Fruit fly (Drosophila melanogaster): Measurements from ENCODE around the gene Iml1.
A peak's percentile ranks its signal among the peaks of the same experiment; 100 is the strongest.

The Iml1 gene

dm6 chr3L:1515820-1516540, 17.9 kb downstream of the Iml1 start (continued):
- TF ChIP-seq emc (GFP tag; optimal IDR thresholded peaks at IDR 0.05) (no peak), CG32767 (GFP tag; IDR thresholded peaks at IDR 0.05) (peak; percentile 62), CG1792 (GFP tag; optimal IDR thresholded peaks at IDR 0.05) (peak; percentile 46), CG14050 (GFP tag; IDR thresholded peaks at IDR 0.05) (no peak), CG12104 (GFP tag; optimal IDR thresholded peaks at IDR 0.05) (peak; percentile 23), nmo (GFP tag; optimal IDR thresholded peaks at IDR 0.05) (peak; percentile 85), dm (GFP tag; optimal IDR thresholded peaks at IDR 0.05) (peak; percentile 71), CG6813 (GFP tag; optimal IDR thresholded peaks at IDR 0.05) (peak; percentile 69), en (GFP tag; optimal IDR thresholded peaks at IDR 0.05) (no peak), CG34422 (GFP tag; IDR thresholded peaks at IDR 0.05) (peak; percentile 57; the same call in 1 of the 3 replicates), CG7357 (GFP tag; IDR thresholded peaks at IDR 0.05) (peak; percentile 41; the same call in 1 of the 3 replicates), CG16815 (GFP tag; optimal IDR thresholded peaks at IDR 0.05) (peak; percentile 70), Ets65A (GFP tag) (peak; percentile 95), Dad (GFP tag; optimal IDR thresholded peaks at IDR 0.05) (peak; percentile 60), CG5953 (GFP tag; IDR thresholded peaks at IDR 0.05) (peak; percentile 51; the same call in 1 of the 2 replicates), ssp (GFP tag; IDR thresholded peaks at IDR 0.05) (peak; percentile 41; the same call in 1 of the 2 replicates), CG8359 (GFP tag; optimal IDR thresholded peaks at IDR 0.05; ENCODE audit: borderline replicate concordance) (peak; percentile 64), CG11560 (tag; IDR thresholded peaks at IDR 0.05) (no peak), bsh (GFP tag; optimal IDR thresholded peaks at IDR 0.05) (peak in 1 of 2 experiments; percentile 84), h (optimal IDR thresholded peaks at IDR 0.05) (no peak), Gsc (GFP tag; IDR thresholded peaks at IDR 0.05) (peak; percentile 34; the same call in 1 of the 2 replicates), pum (GFP tag; optimal IDR thresholded peaks at IDR 0.05) (peak; percentile 72), CG3065 (GFP tag; optimal IDR thresholded peaks at IDR 0.05) (no peak), lilli (GFP tag; optimal IDR thresholded peaks at IDR 0.05) (peak; percentile 79), CG5180 (GFP tag; optimal IDR thresholded peaks at IDR 0.05) (peak; percentile 62), sqz (GFP tag; optimal IDR thresholded peaks at IDR 0.05) (peak; percentile 31), sna (GFP tag; IDR thresholded peaks at IDR 0.05; ENCODE audit: partially characterized antibody) (no peak), CG43689 (GFP tag; IDR thresholded peaks at IDR 0.05) (0 out of 2 replicates have a peak, but pooled peaks have one; percentile 19), twi (tag; optimal IDR thresholded peaks at IDR 0.05) (peak; percentile 76), amos (GFP tag; IDR thresholded peaks at IDR 0.05; ENCODE audit: partially characterized antibody) (no peak), CG6254 (GFP tag; optimal IDR thresholded peaks at IDR 0.05) (peak; percentile 70), CG8388 (GFP tag; optimal IDR thresholded peaks at IDR 0.05) (peak; percentile 79), CG4360 (GFP tag; IDR thresholded peaks at IDR 0.05) (peak; percentile 67; the same call in 1 of the 2 replicates), NC2α (GFP tag; optimal IDR thresholded peaks at IDR 0.05) (peak; percentile 10), CG12236 (GFP tag; optimal IDR thresholded peaks at IDR 0.05) (peak; percentile 60), CG3281 (GFP tag; optimal IDR thresholded peaks at IDR 0.05) (peak; percentile 42), nerfin-1 (tag; optimal IDR thresholded peaks at IDR 0.05) (peak; percentile 70), CG3995 (GFP tag; optimal IDR thresholded peaks at IDR 0.05) (peak; percentile 43), sens-2 (GFP tag; IDR thresholded peaks at IDR 0.05) (0 out of 2 replicates have a peak, but pooled peaks have one; percentile 32), Taf1 (GFP tag; IDR thresholded peaks at IDR 0.05) (no peak), chn (GFP tag; optimal IDR thresholded peaks at IDR 0.05) (peak; percentile 65), CG10267 (tag; optimal IDR thresholded peaks at IDR 0.05) (peak; percentile 56), Pdp1 (GFP tag; optimal IDR thresholded peaks at IDR 0.05) (peak in 1 of 2 experiments; percentile 64), CG30431 (GFP tag; optimal IDR thresholded peaks at IDR 0.05) (peak; percentile 64), chinmo (GFP tag; IDR thresholded peaks at IDR 0.05; ENCODE audit: partially characterized antibody) (no peak), fu2 (GFP tag; optimal IDR thresholded peaks at IDR 0.05) (peak; percentile 24), Meics (GFP tag; optimal IDR thresholded peaks at IDR 0.05) (peak; percentile 18), NC2β (GFP tag; optimal IDR thresholded peaks at IDR 0.05) (peak; percentile 69), Six4 (GFP tag; optimal IDR thresholded peaks at IDR 0.05) (peak; percentile 68)

All from whole organism, embryonic.